Fruit fly (Drosophila melanogaster) whole organism, embryonic: Measurements from ENCODE around the gene Ccdc58.

Experiments used
- B-H1 ChIP-seq: fragments of 200-800 bp; sonication (Bioruptor generic); IDR thresholded peaks from 3 replicates; pipeline ENCODE4 v1.3.6; 2022; ENCODE audit warnings: missing biosample characterization, missing genetic modification characterization
- CG11696 ChIP-seq: fragments of 200-800 bp; sonication (Bioruptor generic); IDR thresholded peaks from 2 replicates; pipeline ENCODE4 v1.3.6; 2022; ENCODE audit warnings: missing biosample characterization, missing genetic modification characterization
- CG12071 ChIP-seq: fragments of 200-800 bp; sonication (Bioruptor generic); optimal IDR thresholded peaks from 3 replicates; lab custom pipeline; 2018; ENCODE audit warnings: missing biosample characterization, mild to moderate bottlenecking, missing genetic modification characterization
- CG1233 ChIP-seq: fragments of 200-800 bp; sonication (Bioruptor generic); optimal IDR thresholded peaks from 4 replicates; lab custom pipeline; 2018; ENCODE audit warnings: missing biosample characterization, mild to moderate bottlenecking, missing genetic modification characterization
- CG12769 ChIP-seq: fragments of 200-800 bp; sonication (Bioruptor generic); optimal IDR thresholded peaks from 2 replicates; lab custom pipeline; 2019; ENCODE audit warnings: missing biosample characterization, mild to moderate bottlenecking, missing genetic modification characterization, moderate library complexity
- CG13296 ChIP-seq: fragments of 200-800 bp; sonication (Bioruptor generic); optimal IDR thresholded peaks from 3 replicates; lab custom pipeline; 2018; ENCODE audit warnings: missing biosample characterization, mild to moderate bottlenecking, missing genetic modification characterization
- CG14441 ChIP-seq: fragments of 200-800 bp; sonication (Bioruptor generic); IDR thresholded peaks from 2 replicates; pipeline ENCODE4 v1.3.6; 2022; ENCODE audit warnings: missing biosample characterization, missing genetic modification characterization
- CG15011 ChIP-seq: fragments of 200-800 bp; sonication (Bioruptor generic); optimal IDR thresholded peaks from 3 replicates; lab custom pipeline; 2018; ENCODE audit warnings: missing biosample characterization, mild to moderate bottlenecking, missing genetic modification characterization
- CG1529 ChIP-seq: fragments of 200-800 bp; sonication (Bioruptor generic); optimal IDR thresholded peaks from 3 replicates; lab custom pipeline; 2018; ENCODE audit warnings: missing biosample characterization, missing genetic modification characterization
- CG15514 ChIP-seq: fragments of 200-800 bp; sonication (Bioruptor generic); optimal IDR thresholded peaks from 3 replicates; lab custom pipeline; 2017; ENCODE audit warnings: missing biosample characterization, missing genetic modification characterization, mild to moderate bottlenecking, moderate library complexity, missing genetic modification reagents
- CG17186 ChIP-seq: fragments of 200-800 bp; sonication (Bioruptor generic); optimal IDR thresholded peaks from 3 replicates; lab custom pipeline; 2017; ENCODE audit warnings: missing biosample characterization, missing genetic modification reagents, missing genetic modification characterization
- CG2116 ChIP-seq: fragments of 200-800 bp; sonication (Bioruptor generic); optimal IDR thresholded peaks from 3 replicates; lab custom pipeline; 2018; ENCODE audit warnings: missing biosample characterization, mild to moderate bottlenecking, missing genetic modification characterization
- CG2129 ChIP-seq: fragments of 200-800 bp; sonication (Bioruptor generic); IDR thresholded peaks from 2 replicates; pipeline ENCODE4 v1.3.6; 2022; ENCODE audit warnings: missing biosample characterization, missing genetic modification characterization; ENCODE audit not compliant: partially characterized antibody
- CG2678 ChIP-seq: fragments of 200-800 bp; sonication (Bioruptor generic); optimal IDR thresholded peaks from 3 replicates; lab custom pipeline; 2019; ENCODE audit warnings: missing biosample characterization, mild to moderate bottlenecking, missing genetic modification characterization, moderate library complexity
- CG32772 ChIP-seq: fragments of 200-800 bp; sonication (Bioruptor generic); IDR thresholded peaks from 2 replicates; pipeline ENCODE4 v1.3.6; 2022; ENCODE audit warnings: missing biosample characterization, missing genetic modification characterization
- CG4282 ChIP-seq: fragments of 200-800 bp; sonication (Bioruptor generic); optimal IDR thresholded peaks from 2 replicates; lab custom pipeline; 2016; ENCODE audit warnings: missing biosample characterization, missing genetic modification characterization
- CG4730 ChIP-seq: fragments of 200-800 bp; sonication (Bioruptor generic); IDR thresholded peaks from 2 replicates; pipeline ENCODE4 v1.3.6; 2022; ENCODE audit warnings: missing biosample characterization, missing genetic modification characterization
- CG5180 ChIP-seq: fragments of 200-800 bp; sonication (Bioruptor generic); optimal IDR thresholded peaks from 3 replicates; lab custom pipeline; 2017; ENCODE audit warnings: missing biosample characterization, missing genetic modification characterization, mild to moderate bottlenecking, moderate library complexity, missing genetic modification reagents
- CG6272 ChIP-seq: fragments of 200-800 bp; sonication (Bioruptor generic); IDR thresholded peaks from 2 replicates; pipeline ENCODE4 v1.3.6; 2022; ENCODE audit warnings: missing biosample characterization, missing genetic modification characterization
- CG9215 ChIP-seq: fragments of 200-800 bp; sonication (Bioruptor generic); IDR thresholded peaks from 2 replicates; pipeline ENCODE4 v1.3.6; 2022; ENCODE audit warnings: missing biosample characterization, missing genetic modification characterization
- CG9609 ChIP-seq: fragments of 200-800 bp; sonication (Bioruptor generic); optimal IDR thresholded peaks from 3 replicates; lab custom pipeline; 2016; ENCODE audit warnings: missing biosample characterization, missing genetic modification characterization
- Dek ChIP-seq: fragments of 200-800 bp; sonication (Bioruptor generic); optimal IDR thresholded peaks from 3 replicates; lab custom pipeline; 2019; ENCODE audit warnings: missing biosample characterization, mild to moderate bottlenecking, missing genetic modification characterization, moderate library complexity
- Dip2 ChIP-seq: fragments of 200-800 bp; sonication (Bioruptor generic); IDR thresholded peaks from 2 replicates; pipeline ENCODE4 v1.3.6; 2022; ENCODE audit warnings: missing biosample characterization, missing genetic modification characterization
- Drgx ChIP-seq: fragments of 200-800 bp; sonication (Bioruptor generic); IDR thresholded peaks from 2 replicates; pipeline ENCODE4 v1.3.6; 2022; ENCODE audit warnings: missing biosample characterization, missing genetic modification characterization
- H2.0 ChIP-seq: fragments of 200-800 bp; sonication (Bioruptor generic); IDR thresholded peaks from 2 replicates; pipeline ENCODE4 v1.3.6; 2022; ENCODE audit warnings: missing biosample characterization, missing genetic modification characterization
- HmgD ChIP-seq: fragments of 200-800 bp; sonication (Bioruptor generic); optimal IDR thresholded peaks from 3 replicates; lab custom pipeline; 2016; ENCODE audit warnings: missing biosample characterization, missing genetic modification characterization
- Jarid2 ChIP-seq: fragments of 200-800 bp; sonication (Bioruptor generic); optimal IDR thresholded peaks from 3 replicates; lab custom pipeline; 2017; ENCODE audit warnings: mild to moderate bottlenecking, missing biosample characterization, missing genetic modification reagents, missing genetic modification characterization
- Oaz ChIP-seq: fragments of 200-800 bp; sonication (Bioruptor generic); IDR thresholded peaks from 2 replicates; pipeline ENCODE4 v1.3.6; 2022; ENCODE audit warnings: missing biosample characterization, missing genetic modification characterization
- Rx ChIP-seq: fragments of 200-800 bp; sonication (Bioruptor generic); IDR thresholded peaks from 2 replicates; pipeline ENCODE4 v1.3.6; 2022; ENCODE audit warnings: missing biosample characterization, missing genetic modification characterization
- Ssrp ChIP-seq: fragments of 200-800 bp; sonication (Bioruptor generic); optimal IDR thresholded peaks from 2 replicates; lab custom pipeline; 2018; ENCODE audit warnings: missing biosample characterization, mild to moderate bottlenecking, missing genetic modification characterization, moderate library complexity
- Xrp1 ChIP-seq: fragments of 200-800 bp; sonication (Bioruptor generic); IDR thresholded peaks from 2 replicates; pipeline ENCODE4 v1.3.6; 2022; ENCODE audit warnings: missing biosample characterization, missing genetic modification characterization
- ase ChIP-seq: fragments of 200-800 bp; sonication (Bioruptor generic); IDR thresholded peaks from 3 replicates; pipeline ENCODE4 v1.3.6; 2022; ENCODE audit warnings: missing biosample characterization, missing genetic modification characterization
- az2 ChIP-seq: fragments of 200-800 bp; sonication (Bioruptor generic); optimal IDR thresholded peaks from 3 replicates; lab custom pipeline; 2016; ENCODE audit warnings: missing biosample characterization, missing genetic modification characterization
- caup ChIP-seq: fragments of 200-800 bp; sonication (Bioruptor generic); optimal IDR thresholded peaks from 3 replicates; lab custom pipeline; 2017; ENCODE audit warnings: missing biosample characterization, mild to moderate bottlenecking, missing genetic modification characterization, moderate library complexity; ENCODE audit not compliant: severe bottlenecking
- crc ChIP-seq: fragments of 200-800 bp; sonication (Bioruptor generic); optimal IDR thresholded peaks from 2 replicates; lab custom pipeline; 2016; ENCODE audit warnings: missing biosample characterization, missing genetic modification characterization
- da ChIP-seq: fragments of 200-800 bp; sonication (Bioruptor generic); optimal IDR thresholded peaks from 2 replicates; lab custom pipeline; 2016; ENCODE audit warnings: missing biosample characterization, missing genetic modification characterization
- eyg ChIP-seq: fragments of 200-800 bp; sonication (Bioruptor generic); optimal IDR thresholded peaks from 3 replicates; lab custom pipeline; 2016; ENCODE audit warnings: missing biosample characterization, missing genetic modification characterization
- gt ChIP-seq: fragments of 200-800 bp; sonication (Bioruptor generic); IDR thresholded peaks from 2 replicates; pipeline ENCODE4 v1.3.6; 2022; ENCODE audit warnings: missing biosample characterization, missing genetic modification characterization
- hth ChIP-seq: fragments of >200 bp; optimal IDR thresholded peaks from 2 replicates; lab custom pipeline; 2017; ENCODE audit warnings: inconsistent platforms
- jing ChIP-seq: fragments of 200-800 bp; sonication (Bioruptor generic); optimal IDR thresholded peaks from 2 replicates; lab custom pipeline; 2018; ENCODE audit warnings: missing biosample characterization, mild to moderate bottlenecking, missing genetic modification characterization
- knrl ChIP-seq: fragments of 200-800 bp; sonication (Bioruptor generic); IDR thresholded peaks from 3 replicates; pipeline ENCODE4 v1.3.6; 2022; ENCODE audit warnings: missing biosample characterization, missing genetic modification characterization; ENCODE audit not compliant: partially characterized antibody
- lmd ChIP-seq: fragments of 200-800 bp; sonication (Bioruptor generic); IDR thresholded peaks from 2 replicates; pipeline ENCODE4 v1.3.6; 2022; ENCODE audit warnings: missing biosample characterization, missing genetic modification characterization
- oc ChIP-seq: fragments of 200-800 bp; sonication (Bioruptor generic); optimal IDR thresholded peaks from 2 replicates; lab custom pipeline; 2018; ENCODE audit warnings: missing biosample characterization, mild to moderate bottlenecking, missing genetic modification characterization, moderate library complexity
- odd ChIP-seq: fragments of 200-800 bp; sonication (Bioruptor generic); optimal IDR thresholded peaks from 2 replicates; lab custom pipeline; 2017; ENCODE audit warnings: missing biosample characterization, mild to moderate bottlenecking, missing genetic modification characterization
- org-1 ChIP-seq: fragments of 200-800 bp; sonication (Bioruptor generic); optimal IDR thresholded peaks from 2 replicates; lab custom pipeline; 2017; ENCODE audit warnings: missing biosample characterization, missing genetic modification characterization
- peb ChIP-seq: fragments of 200-800 bp; sonication (Bioruptor generic); IDR thresholded peaks from 2 replicates; pipeline ENCODE4 v1.3.6; 2022; ENCODE audit warnings: missing biosample characterization, missing genetic modification characterization
- pita ChIP-seq: fragments of 200-800 bp; sonication (Bioruptor generic); optimal IDR thresholded peaks from 2 replicates; lab custom pipeline; 2017; ENCODE audit warnings: missing biosample characterization, mild to moderate bottlenecking, missing genetic modification characterization
- run ChIP-seq: fragments of 200-800 bp; sonication (Bioruptor generic); optimal IDR thresholded peaks from 3 replicates; lab custom pipeline; 2018; ENCODE audit warnings: missing biosample characterization, mild to moderate bottlenecking, missing genetic modification characterization
- seq ChIP-seq: fragments of 200-800 bp; sonication (Bioruptor generic); IDR thresholded peaks from 2 replicates; pipeline ENCODE4 v1.3.6; 2022; ENCODE audit warnings: missing biosample characterization, missing genetic modification characterization
- stwl ChIP-seq: fragments of 200-800 bp; sonication (Bioruptor generic); optimal IDR thresholded peaks from 3 replicates; lab custom pipeline; 2018; ENCODE audit warnings: missing biosample characterization, mild to moderate bottlenecking, missing genetic modification characterization, moderate library complexity
- unpg ChIP-seq: fragments of 200-800 bp; sonication (Bioruptor generic); optimal IDR thresholded peaks from 3 replicates; lab custom pipeline; 2018; ENCODE audit warnings: missing biosample characterization, mild to moderate bottlenecking, missing genetic modification characterization, moderate library complexity
- zen2 ChIP-seq: fragments of 200-800 bp; sonication (Bioruptor generic); IDR thresholded peaks from 3 replicates; pipeline ENCODE4 v1.3.6; 2022; ENCODE audit warnings: missing biosample characterization, missing genetic modification characterization; ENCODE audit not compliant: partially characterized antibody

Gene Ccdc58

DNA sequence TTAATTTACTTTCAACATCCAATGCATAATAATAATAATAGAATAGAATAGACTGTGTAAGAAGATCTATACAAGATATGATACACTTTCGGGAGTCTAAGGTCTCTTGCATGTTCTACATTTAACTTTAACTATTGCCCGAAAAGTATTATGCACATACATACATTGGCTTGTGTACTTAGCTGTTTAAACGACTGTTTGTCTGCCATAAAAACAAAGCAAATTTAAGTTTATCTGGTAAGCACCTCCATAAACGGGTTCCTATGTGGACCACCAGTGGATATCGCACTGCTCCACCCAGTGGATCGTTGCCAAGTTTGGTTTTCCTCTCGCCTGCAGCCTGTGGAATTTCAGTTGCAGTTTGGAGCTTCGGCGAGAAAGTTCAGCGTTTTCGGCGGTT, 42.0 kb downstream of the Ccdc58 start (continued):
- TF ChIP-seq eyg, result peak; percentile 61
- no peak for TF ChIP-seq pita
- no peak for TF ChIP-seq crc (GFP tag; lab: Kevin White, UChicago)
- no peak for TF ChIP-seq zen2
- TF ChIP-seq hth, result no peak
- TF ChIP-seq jing (GFP tag; lab: Kevin White, UChicago), result no peak
- TF ChIP-seq Dip2, result no peak
- peak; percentile 24 for TF ChIP-seq Dek
- no peak for TF ChIP-seq peb (GFP tag; lab: Robert Waterston, UW)
- no peak for TF ChIP-seq knrl (GFP tag; lab: Robert Waterston, UW)
- TF ChIP-seq unpg (GFP tag; lab: Kevin White, UChicago), result peak; percentile 52
- no peak for TF ChIP-seq seq
- TF ChIP-seq B-H1 (GFP tag; lab: Robert Waterston, UW), result no peak
- no peak for TF ChIP-seq az2
- TF ChIP-seq run (tag; lab: Kevin White, UChicago), result peak; percentile 25
- TF ChIP-seq CG13296 (GFP tag; lab: Kevin White, UChicago), result peak; percentile 67
- TF ChIP-seq CG2678 (tag; lab: Kevin White, UChicago), result peak; percentile 46
- no peak for TF ChIP-seq Jarid2
- no peak for TF ChIP-seq CG1529 (GFP tag; lab: Kevin White, UChicago)
- no peak for TF ChIP-seq CG2116
- TF ChIP-seq CG32772, result no peak
- TF ChIP-seq Rx, result no peak
- TF ChIP-seq CG6272, result no peak
- no peak for TF ChIP-seq Oaz (GFP tag; lab: Robert Waterston, UW)
- TF ChIP-seq CG9609 (GFP tag; lab: Kevin White, UChicago), result no peak
- TF ChIP-seq CG4730 (GFP tag; lab: Robert Waterston, UW), result no peak
- TF ChIP-seq CG12769, result no peak
- TF ChIP-seq CG2129 (GFP tag; lab: Robert Waterston, UW), result no peak
- TF ChIP-seq stwl (tag; lab: Kevin White, UChicago), result no peak
- peak; percentile 71 for TF ChIP-seq CG12071 (GFP tag; lab: Kevin White, UChicago)
- no peak for TF ChIP-seq Drgx (GFP tag; lab: Robert Waterston, UW)
- no peak for TF ChIP-seq HmgD (GFP tag; lab: Kevin White, UChicago)
- no peak for TF ChIP-seq CG9215
- TF ChIP-seq Ssrp (tag; lab: Kevin White, UChicago), result no peak
- no peak for TF ChIP-seq CG4282 (GFP tag; lab: Kevin White, UChicago)
- TF ChIP-seq CG11696, result no peak
- TF ChIP-seq oc (tag; lab: Kevin White, UChicago), result no peak
- TF ChIP-seq org-1, result peak; percentile 38
- TF ChIP-seq odd (GFP tag; lab: Kevin White, UChicago), result peak; percentile 16
- TF ChIP-seq caup (GFP tag; lab: Kevin White, UChicago), result peak; percentile 41
- no peak for TF ChIP-seq da (GFP tag; lab: Kevin White, UChicago)
- no peak for TF ChIP-seq CG14441 (GFP tag; lab: Robert Waterston, UW)
- TF ChIP-seq H2.0 (GFP tag; lab: Robert Waterston, UW), result no peak
- peak; percentile 24 for TF ChIP-seq CG5180 (GFP tag; lab: Kevin White, UChicago)
- TF ChIP-seq Xrp1, result no peak
- no peak for TF ChIP-seq lmd (GFP tag; lab: Robert Waterston, UW)
- no peak for TF ChIP-seq CG17186 (GFP tag; lab: Kevin White, UChicago)
- TF ChIP-seq gt (GFP tag; lab: Robert Waterston, UW), result no peak
- peak; percentile 47 for TF ChIP-seq CG15514 (GFP tag; lab: Kevin White, UChicago)
- no peak for TF ChIP-seq ase (GFP tag; lab: Robert Waterston, UW)
- TF ChIP-seq CG1233 (GFP tag; lab: Kevin White, UChicago), result peak; percentile 13
- TF ChIP-seq CG15011 (GFP tag; lab: Kevin White, UChicago), result no peak
